Fruit fly (Drosophila melanogaster) whole organism, prepupa: ENCODE measurements around the gene CG1463.

Source experiments
- Blimp-1 ChIP-seq: fragments of 200-800 bp; sonication (Bioruptor generic); optimal IDR thresholded peaks from 3 replicates; lab custom pipeline; 2017; ENCODE audit warnings: missing biosample characterization, missing genetic modification characterization, mild to moderate bottlenecking, moderate library complexity, missing genetic modification reagents
- CG10631 ChIP-seq: fragments of 200-800 bp; sonication (Bioruptor generic); optimal IDR thresholded peaks from 2 replicates; lab custom pipeline; 2016; ENCODE audit warnings: missing biosample characterization, missing genetic modification characterization
- CG10669 ChIP-seq: fragments of 200-800 bp; sonication (Bioruptor generic); optimal IDR thresholded peaks from 3 replicates; lab custom pipeline; 2018; ENCODE audit warnings: missing biosample characterization, mild to moderate bottlenecking, missing genetic modification characterization, moderate library complexity
- CG15336 ChIP-seq: fragments of 200-800 bp; sonication (Bioruptor generic); IDR thresholded peaks from 2 replicates; pipeline ENCODE4 v1.3.6; 2022; ENCODE audit warnings: missing biosample characterization, missing genetic modification characterization
- CG1621 ChIP-seq: fragments of 200-800 bp; sonication (Bioruptor generic); optimal IDR thresholded peaks from 3 replicates; lab custom pipeline; 2018; ENCODE audit warnings: missing biosample characterization, mild to moderate bottlenecking, missing genetic modification characterization
- CG16779 ChIP-seq: fragments of 200-800 bp; sonication (Bioruptor generic); optimal IDR thresholded peaks from 3 replicates; lab custom pipeline; 2017; ENCODE audit warnings: missing biosample characterization, mild to moderate bottlenecking, missing genetic modification characterization
- CG31627 ChIP-seq: fragments of 200-800 bp; sonication (Bioruptor generic); optimal IDR thresholded peaks from 3 replicates; lab custom pipeline; 2016; ENCODE audit warnings: missing biosample characterization, missing genetic modification characterization
- CG32006 ChIP-seq: fragments of 200-800 bp; sonication (Bioruptor generic); optimal IDR thresholded peaks from 3 replicates; lab custom pipeline; 2017; ENCODE audit warnings: missing biosample characterization, mild to moderate bottlenecking, missing genetic modification characterization
- CG3919 ChIP-seq: fragments of 200-800 bp; sonication (Bioruptor generic); optimal IDR thresholded peaks from 3 replicates; lab custom pipeline; 2016; ENCODE audit warnings: missing biosample characterization, missing genetic modification characterization
- CG4318 ChIP-seq: fragments of 200-800 bp; sonication (Bioruptor generic); optimal IDR thresholded peaks from 3 replicates; lab custom pipeline; 2017; ENCODE audit warnings: missing biosample characterization, mild to moderate bottlenecking, missing genetic modification characterization
- CG6808 ChIP-seq: fragments of 200-800 bp; sonication (Bioruptor generic); optimal IDR thresholded peaks from 3 replicates; lab custom pipeline; 2017; ENCODE audit warnings: missing biosample characterization, missing genetic modification characterization, mild to moderate bottlenecking, moderate library complexity, missing genetic modification reagents
- CG6854 ChIP-seq: fragments of 200-800 bp; sonication (Bioruptor generic); optimal IDR thresholded peaks from 2 replicates; lab custom pipeline; 2017; ENCODE audit warnings: missing biosample characterization, mild to moderate bottlenecking, missing genetic modification characterization
- CG7368 ChIP-seq: fragments of 200-800 bp; sonication (Bioruptor generic); optimal IDR thresholded peaks from 3 replicates; lab custom pipeline; 2016; ENCODE audit warnings: missing biosample characterization, missing genetic modification characterization
- CG8319 ChIP-seq: fragments of 200-800 bp; sonication (Bioruptor generic); optimal IDR thresholded peaks from 3 replicates; lab custom pipeline; 2016; ENCODE audit warnings: missing biosample characterization, missing genetic modification characterization
- CG8632 ChIP-seq: fragments of 200-800 bp; sonication (Bioruptor generic); optimal IDR thresholded peaks from 3 replicates; lab custom pipeline; 2016; ENCODE audit warnings: missing biosample characterization, missing genetic modification characterization
- Eip75B ChIP-seq: fragments of 200-800 bp; sonication (Bioruptor generic); optimal IDR thresholded peaks from 3 replicates; lab custom pipeline; 2016; ENCODE audit warnings: missing biosample characterization, missing genetic modification characterization
- Eip93F ChIP-seq: fragments of 200-800 bp; sonication (Bioruptor generic); optimal IDR thresholded peaks from 2 replicates; lab custom pipeline; 2016; ENCODE audit warnings: missing biosample characterization, mild to moderate bottlenecking, missing genetic modification characterization
- Ets21C ChIP-seq: fragments of 200-800 bp; sonication (Bioruptor generic); optimal IDR thresholded peaks from 3 replicates; lab custom pipeline; 2016; ENCODE audit warnings: missing biosample characterization, missing genetic modification characterization
- Hr39 ChIP-seq: fragments of 200-800 bp; sonication (Bioruptor generic); optimal IDR thresholded peaks from 2 replicates; lab custom pipeline; 2016; ENCODE audit warnings: missing biosample characterization, missing genetic modification characterization
- Lpt ChIP-seq: fragments of 200-800 bp; sonication (Bioruptor generic); optimal IDR thresholded peaks from 3 replicates; lab custom pipeline; 2016; ENCODE audit warnings: missing biosample characterization, missing genetic modification characterization
- OdsH ChIP-seq: fragments of 200-800 bp; sonication (Bioruptor generic); optimal IDR thresholded peaks from 3 replicates; lab custom pipeline; 2016; ENCODE audit warnings: missing biosample characterization, missing genetic modification characterization
- Smox ChIP-seq: fragments of 200-800 bp; sonication (Bioruptor generic); optimal IDR thresholded peaks from 3 replicates; lab custom pipeline; 2016; ENCODE audit warnings: missing biosample characterization, missing genetic modification characterization
- Sox15 ChIP-seq: fragments of 200-800 bp; sonication (Bioruptor generic); optimal IDR thresholded peaks from 3 replicates; lab custom pipeline; 2016; ENCODE audit warnings: missing biosample characterization, missing genetic modification characterization
- cyc ChIP-seq: fragments of 200-800 bp; sonication (Bioruptor generic); optimal IDR thresholded peaks from 3 replicates; lab custom pipeline; 2016; ENCODE audit warnings: missing biosample characterization, missing genetic modification characterization
- dac ChIP-seq: fragments of 200-800 bp; sonication (Bioruptor generic); optimal IDR thresholded peaks from 2 replicates; lab custom pipeline; 2017; ENCODE audit warnings: missing biosample characterization, mild to moderate bottlenecking, missing genetic modification characterization
- dsx ChIP-seq: fragments of 200-800 bp; optimal IDR thresholded peaks from 3 replicates; lab custom pipeline; 2019; ENCODE audit warnings: missing biosample characterization, mild to moderate bottlenecking, missing genetic modification characterization, moderate library complexity; ENCODE audit not compliant: poor library complexity, severe bottlenecking
- fd59A ChIP-seq: fragments of 200-800 bp; sonication (Bioruptor generic); optimal IDR thresholded peaks from 2 replicates; lab custom pipeline; 2017; ENCODE audit warnings: missing biosample characterization, mild to moderate bottlenecking, missing genetic modification characterization, missing genetic modification reagents
- lz ChIP-seq: fragments of 200-800 bp; sonication (Bioruptor generic); optimal IDR thresholded peaks from 3 replicates; lab custom pipeline; 2016; ENCODE audit warnings: missing biosample characterization, missing genetic modification characterization
- net ChIP-seq: fragments of 200-800 bp; sonication (Bioruptor generic); optimal IDR thresholded peaks from 3 replicates; lab custom pipeline; 2016; ENCODE audit warnings: missing biosample characterization, missing genetic modification characterization
- pdm3 ChIP-seq: fragments of 200-800 bp; sonication (Bioruptor generic); optimal IDR thresholded peaks from 3 replicates; lab custom pipeline; 2016; ENCODE audit warnings: missing biosample characterization, missing genetic modification characterization
- ss ChIP-seq, 2 experiments: fragments of 200-800 bp; sonication (Bioruptor generic); optimal IDR thresholded peaks; 2 replicates in 1 of 2; 3 replicates in 1 of 2; lab custom pipeline; 2017 to 2018; ENCODE audit warnings: mild to moderate bottlenecking in 2 of 2, missing biosample characterization in 2 of 2, missing genetic modification characterization in 2 of 2, moderate library complexity in 1 of 2
- svp ChIP-seq: fragments of 200-800 bp; sonication (Bioruptor generic); peaks from one replicate; lab custom pipeline; 2016; ENCODE audit warnings: missing biosample characterization, missing genetic modification characterization

The CG1463 gene

dm6 chrX:12615752-12616366 lies 4.4 kb upstream of the CG1463 start, which contains the start of gene CG11085:
CG11085 (plus strand) TSS chrX:12616316.
- TF ChIP-seq CG4318 (no peak), Blimp-1 (GFP tag; lab: Kevin White, UChicago) (no peak), pdm3 (no peak), svp (GFP tag; lab: Kevin White, UChicago) (no peak), cyc (GFP tag; lab: Kevin White, UChicago) (no peak), CG15336 (GFP tag; lab: Robert Waterston, UW) (no peak), CG16779 (tag; lab: Kevin White, UChicago) (no peak), CG10631 (GFP tag; lab: Kevin White, UChicago) (no peak), dsx (no peak), CG1621 (tag; lab: Kevin White, UChicago) (no peak), CG6854 (GFP tag; lab: Kevin White, UChicago) (no peak), CG32006 (GFP tag; lab: Kevin White, UChicago) (no peak), OdsH (GFP tag; lab: Kevin White, UChicago) (no peak), fd59A (GFP tag; lab: Kevin White, UChicago) (no peak)
- TF ChIP-seq, all 60 proteins: peak for 0

- TF ChIP-seq Eip93F (GFP tag; lab: Kevin White, UChicago) = no peak
- TF ChIP-seq CG8632 (GFP tag; lab: Kevin White, UChicago) = no peak
- TF ChIP-seq CG4318 = no peak
- TF ChIP-seq CG3919 = no peak
- TF ChIP-seq ss (GFP tag; optimal IDR thresholded peaks at IDR 0.05; lab: Kevin White, UChicago) = no peak
- TF ChIP-seq net = no peak
- TF ChIP-seq Eip75B (GFP tag; lab: Kevin White, UChicago) = no peak
- TF ChIP-seq Ets21C (GFP tag; lab: Kevin White, UChicago) = no peak
- no peak for TF ChIP-seq CG31627 (GFP tag; lab: Kevin White, UChicago)
- TF ChIP-seq CG6808 (GFP tag; lab: Kevin White, UChicago) = no peak
- no peak for TF ChIP-seq CG10669
- no peak for TF ChIP-seq dac
- TF ChIP-seq Hr39 (GFP tag; lab: Kevin White, UChicago) = no peak
- TF ChIP-seq CG8319 (GFP tag; lab: Kevin White, UChicago) = no peak
- no peak for TF ChIP-seq Smox (GFP tag; lab: Kevin White, UChicago)
- TF ChIP-seq dsx = no peak
Measured at dm6 chrX:12613248-12613805, 1.9 kb upstream of the CG1463 start.

- TF ChIP-seq lz (GFP tag; lab: Kevin White, UChicago) (no peak), CG7368 (GFP tag; lab: Kevin White, UChicago) (no peak), fd59A (GFP tag; lab: Kevin White, UChicago) (no peak), OdsH (GFP tag; lab: Kevin White, UChicago) (no peak), svp (GFP tag; lab: Kevin White, UChicago) (no peak), CG3919 (no peak), Sox15 (GFP tag; lab: Kevin White, UChicago) (no peak), Lpt (GFP tag; lab: Kevin White, UChicago) (no peak)
Measured at dm6 chrX:12600802-12601793, 10.4 kb downstream of the CG1463 start.
